Worm (Caenorhabditis elegans): ENCODE results near the gene ZK418.6.

The ZK418.6 gene

ce11 chrIII:7100001-7100400, 21.4 kb upstream of the ZK418.6 start, which contains the start of gene ZK418.11:
TSS of gene ZK418.11 (plus strand) at chrIII:7100289.
- TF ChIP-seq M03D4.4 (tag; optimal IDR thresholded peaks at IDR 0.05) (no peak), unc-39 (tag; optimal IDR thresholded peaks at IDR 0.05) (no peak), nhr-28 (tag; optimal IDR thresholded peaks at IDR 0.05) (no peak), nhr-2 (tag; optimal IDR thresholded peaks at IDR 0.05) (no peak), ceh-43 (GFP tag; optimal IDR thresholded peaks at IDR 0.05) (no peak), snpc-4 (tag; optimal IDR thresholded peaks at IDR 0.05) (no peak), lin-13 (tag; optimal IDR thresholded peaks at IDR 0.05) (no peak)

DNA sequence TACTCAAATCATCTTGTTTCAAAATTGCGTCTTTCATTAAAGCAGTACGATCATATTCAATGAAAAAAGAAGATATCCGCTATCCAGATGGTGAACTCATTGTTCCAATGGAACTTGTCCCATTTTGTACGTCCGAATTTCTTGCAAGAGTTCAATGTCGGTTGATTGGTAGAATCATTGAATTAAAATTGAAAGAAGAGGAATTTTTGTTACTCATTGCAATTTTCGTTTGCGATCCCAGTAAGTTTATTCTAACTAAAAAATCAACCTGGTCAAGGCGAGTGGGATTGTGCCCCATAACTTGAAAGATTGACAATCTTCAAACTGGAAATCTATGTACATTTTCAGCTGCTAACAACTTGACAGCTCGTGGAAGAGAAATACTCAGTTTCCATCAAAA, 17.8 kb upstream of the ZK418.6 start:
- no peak for TF ChIP-seq unc-120 (tag; optimal IDR thresholded peaks at IDR 0.05; ENCODE audit: poor library complexity, severe bottlenecking)
- TF ChIP-seq mab-5 (tag; optimal IDR thresholded peaks at IDR 0.05): no peak

ce11 chrIII:7095156-7095555, 16.5 kb upstream of the ZK418.6 start, which contains the start of gene nhr-9:
TSS of gene nhr-9 (plus strand) at chrIII:7095462.
- no peak for TF ChIP-seq pha-4 (tag; optimal IDR thresholded peaks at IDR 0.05)

DNA sequence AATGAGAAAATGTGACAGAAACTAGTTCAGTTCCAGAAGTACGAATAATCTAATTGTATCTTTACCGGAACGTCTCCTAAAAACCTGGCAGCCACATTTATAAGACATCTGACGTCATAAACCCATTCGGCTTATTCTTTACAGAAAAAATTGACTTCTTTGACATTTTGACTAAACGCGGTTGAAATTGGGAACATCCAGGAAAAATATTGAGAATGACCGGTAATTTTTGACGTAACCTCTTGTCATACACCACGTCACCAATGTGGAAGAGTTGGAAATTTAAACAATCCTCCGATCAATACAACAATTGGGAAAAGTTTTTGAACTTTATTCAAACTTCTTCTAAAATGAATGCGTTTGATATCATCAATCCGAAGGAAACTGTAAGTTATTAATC, 12.4 kb upstream of the ZK418.6 start, which contains the start of gene ZK418.2:
ZK418.2 (plus strand) TSS at position 301 of the 400 bp plus-strand sequence.
- TF ChIP-seq lin-13 (tag; optimal IDR thresholded peaks at IDR 0.05) (no peak), nhr-28 (tag; optimal IDR thresholded peaks at IDR 0.05) (no peak), hlh-1 (tag; optimal IDR thresholded peaks at IDR 0.05) (no peak), ceh-43 (GFP tag; optimal IDR thresholded peaks at IDR 0.05) (no peak), zip-8 (tag; optimal IDR thresholded peaks at IDR 0.05) (no peak), lin-32 (GFP tag; optimal IDR thresholded peaks at IDR 0.05) (no peak), lsy-2 (tag; optimal IDR thresholded peaks at IDR 0.05) (no peak), tbx-8 (GFP tag; optimal IDR thresholded peaks at IDR 0.05) (no peak)

ce11 chrIII:7090545-7090944, 11.9 kb upstream of the ZK418.6 start, which contains the start of gene ZK418.10:
TSS of gene ZK418.10 (minus strand) at chrIII:7090692.
- no peak for TF ChIP-seq sem-2 (GFP tag; optimal IDR thresholded peaks at IDR 0.05)

ce11 chrIII:7087691-7088323, 9.2 kb upstream of the ZK418.6 start, which contains the start of gene fubl-2:
TSS of gene fubl-2 (minus strand) at chrIII:7087741.
- TF ChIP-seq ceh-83 (GFP tag; optimal IDR thresholded peaks at IDR 0.05) (no peak), ceh-39 (tag; optimal IDR thresholded peaks at IDR 0.05) (peak; percentile 80), mep-1 (tag; optimal IDR thresholded peaks at IDR 0.05) (peak; percentile 27), ces-1 (GFP tag; optimal IDR thresholded peaks at IDR 0.05) (peak; percentile 4)

DNA sequence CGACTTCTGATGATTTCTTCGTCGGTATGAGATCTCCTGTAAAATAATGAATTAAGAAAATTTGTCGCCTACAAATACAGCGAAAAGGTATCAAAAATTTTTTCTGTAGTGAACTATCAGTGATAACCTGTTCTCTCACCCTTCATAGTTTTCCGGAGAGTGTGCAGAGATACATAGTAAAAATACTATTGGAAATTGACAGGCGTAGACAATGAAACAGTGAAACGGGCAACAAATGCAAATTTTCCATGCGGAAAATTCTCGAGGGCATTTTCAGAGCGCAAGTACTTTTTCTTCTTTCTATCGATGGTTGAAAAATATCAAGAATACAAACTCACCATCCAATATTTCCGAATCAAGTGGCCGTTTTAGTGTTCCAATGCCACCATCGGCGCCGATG, 8.5 kb upstream of the ZK418.6 start:
- TF ChIP-seq nhr-237 (tag; optimal IDR thresholded peaks at IDR 0.05) (no peak), unc-62 (GFP tag; optimal IDR thresholded peaks at IDR 0.05) (no peak), nhr-76 (tag; optimal IDR thresholded peaks at IDR 0.05) (no peak), ham-2 (GFP tag; optimal IDR thresholded peaks at IDR 0.05) (no peak), bed-3 (GFP tag; optimal IDR thresholded peaks at IDR 0.05) (no peak), elt-3 (tag; optimal IDR thresholded peaks at IDR 0.05) (no peak), ceh-43 (GFP tag; optimal IDR thresholded peaks at IDR 0.05) (no peak), blmp-1 (tag; optimal IDR thresholded peaks at IDR 0.05) (no peak), hlh-1 (tag; optimal IDR thresholded peaks at IDR 0.05) (no peak), unc-39 (tag; optimal IDR thresholded peaks at IDR 0.05) (no peak), ztf-11 (tag; optimal IDR thresholded peaks at IDR 0.05) (no peak)

DNA sequence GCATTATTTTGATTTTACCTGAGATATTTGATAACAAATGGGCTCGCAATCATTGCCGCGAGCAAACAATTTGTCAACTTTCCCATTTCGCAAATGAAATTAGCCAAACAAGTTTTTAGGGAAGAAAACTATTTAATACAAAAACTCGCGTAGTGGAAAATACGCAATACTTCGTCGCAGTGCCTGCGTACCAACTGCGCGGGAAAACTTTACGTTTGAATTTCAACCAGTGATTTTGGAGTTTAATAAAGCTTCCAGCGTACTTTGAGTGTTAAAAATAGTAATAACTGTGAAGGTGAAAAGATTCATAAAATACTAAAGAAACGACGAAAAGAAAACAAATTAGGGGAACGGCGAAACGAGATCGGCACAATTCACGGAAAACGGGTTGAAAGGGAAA, 6.3 kb upstream of the ZK418.6 start, which contains the start of gene tofu-7:
tofu-7 (minus strand) TSS at position 111 of the 400 bp plus-strand sequence.
- TF ChIP-seq unc-39 (tag; optimal IDR thresholded peaks at IDR 0.05): no peak
- no peak for TF ChIP-seq nhr-12 (tag; optimal IDR thresholded peaks at IDR 0.05)
- TF ChIP-seq ceh-43 (GFP tag; optimal IDR thresholded peaks at IDR 0.05): no peak
- TF ChIP-seq bed-3 (GFP tag; optimal IDR thresholded peaks at IDR 0.05): no peak
- TF ChIP-seq nhr-28 (tag; optimal IDR thresholded peaks at IDR 0.05): no peak
- no peak for TF ChIP-seq sptf-1 (tag; optimal IDR thresholded peaks at IDR 0.05)

Data from whole organism, mixed stage, embryonic.